Fruit fly (Drosophila melanogaster) whole organism, prepupa: Measurements from ENCODE around the gene UbcE2H.

ENCODE experiments used
- Blimp-1 ChIP-seq: fragments of 200-800 bp; sonication (Bioruptor generic); optimal IDR thresholded peaks from 3 replicates; lab custom pipeline; 2017; ENCODE audit warnings: missing biosample characterization, missing genetic modification characterization, mild to moderate bottlenecking, moderate library complexity, missing genetic modification reagents
- CG10631 ChIP-seq: fragments of 200-800 bp; sonication (Bioruptor generic); optimal IDR thresholded peaks from 2 replicates; lab custom pipeline; 2016; ENCODE audit warnings: missing biosample characterization, missing genetic modification characterization
- CG10669 ChIP-seq: fragments of 200-800 bp; sonication (Bioruptor generic); optimal IDR thresholded peaks from 3 replicates; lab custom pipeline; 2018; ENCODE audit warnings: missing biosample characterization, mild to moderate bottlenecking, missing genetic modification characterization, moderate library complexity
- CG11294 ChIP-seq: fragments of 200-800 bp; sonication (Bioruptor generic); IDR thresholded peaks from 2 replicates; pipeline ENCODE4 v1.3.6; 2022; ENCODE audit warnings: missing biosample characterization, missing genetic modification characterization
- CG11902 ChIP-seq: fragments of 200-800 bp; sonication (Bioruptor generic); optimal IDR thresholded peaks from 3 replicates; lab custom pipeline; 2016; ENCODE audit warnings: missing biosample characterization, missing genetic modification characterization
- CG16779 ChIP-seq: fragments of 200-800 bp; sonication (Bioruptor generic); optimal IDR thresholded peaks from 3 replicates; lab custom pipeline; 2017; ENCODE audit warnings: missing biosample characterization, mild to moderate bottlenecking, missing genetic modification characterization
- CG31627 ChIP-seq: fragments of 200-800 bp; sonication (Bioruptor generic); optimal IDR thresholded peaks from 3 replicates; lab custom pipeline; 2016; ENCODE audit warnings: missing biosample characterization, missing genetic modification characterization
- CG34406 ChIP-seq: fragments of 200-800 bp; sonication (Bioruptor generic); optimal IDR thresholded peaks from 3 replicates; lab custom pipeline; 2016; ENCODE audit warnings: missing biosample characterization, missing genetic modification characterization
- CG3919 ChIP-seq: fragments of 200-800 bp; sonication (Bioruptor generic); optimal IDR thresholded peaks from 3 replicates; lab custom pipeline; 2016; ENCODE audit warnings: missing biosample characterization, missing genetic modification characterization
- CG4318 ChIP-seq: fragments of 200-800 bp; sonication (Bioruptor generic); optimal IDR thresholded peaks from 3 replicates; lab custom pipeline; 2017; ENCODE audit warnings: missing biosample characterization, mild to moderate bottlenecking, missing genetic modification characterization
- CG6163 ChIP-seq: fragments of 200-800 bp; sonication (Bioruptor generic); IDR thresholded peaks from 3 replicates; pipeline ENCODE4 v1.3.6; 2022; ENCODE audit warnings: missing biosample characterization, missing genetic modification characterization
- CG6276 ChIP-seq: fragments of 200-800 bp; sonication (Bioruptor generic); optimal IDR thresholded peaks from 2 replicates; lab custom pipeline; 2017; ENCODE audit warnings: missing biosample characterization, mild to moderate bottlenecking, missing genetic modification characterization
- CG6854 ChIP-seq: fragments of 200-800 bp; sonication (Bioruptor generic); optimal IDR thresholded peaks from 2 replicates; lab custom pipeline; 2017; ENCODE audit warnings: missing biosample characterization, mild to moderate bottlenecking, missing genetic modification characterization
- CG7368 ChIP-seq: fragments of 200-800 bp; sonication (Bioruptor generic); optimal IDR thresholded peaks from 3 replicates; lab custom pipeline; 2016; ENCODE audit warnings: missing biosample characterization, missing genetic modification characterization
- CG8119 ChIP-seq: fragments of 200-800 bp; sonication (Bioruptor generic); IDR thresholded peaks from 3 replicates; pipeline ENCODE4 v1.3.6; 2022; ENCODE audit warnings: missing biosample characterization, missing genetic modification characterization
- CG8632 ChIP-seq: fragments of 200-800 bp; sonication (Bioruptor generic); optimal IDR thresholded peaks from 3 replicates; lab custom pipeline; 2016; ENCODE audit warnings: missing biosample characterization, missing genetic modification characterization
- CG9139 ChIP-seq: fragments of 200-800 bp; sonication (Bioruptor generic); optimal IDR thresholded peaks from 3 replicates; lab custom pipeline; 2017; ENCODE audit warnings: missing biosample characterization, mild to moderate bottlenecking, missing genetic modification characterization
- Eip75B ChIP-seq: fragments of 200-800 bp; sonication (Bioruptor generic); optimal IDR thresholded peaks from 3 replicates; lab custom pipeline; 2016; ENCODE audit warnings: missing biosample characterization, missing genetic modification characterization
- Eip78C ChIP-seq: fragments of 200-800 bp; sonication (Bioruptor generic); peaks from one replicate; lab custom pipeline; 2016; ENCODE audit warnings: missing biosample characterization, missing genetic modification characterization
- Ets21C ChIP-seq: fragments of 200-800 bp; sonication (Bioruptor generic); optimal IDR thresholded peaks from 3 replicates; lab custom pipeline; 2016; ENCODE audit warnings: missing biosample characterization, missing genetic modification characterization
- Gug ChIP-seq: fragments of 200-800 bp; sonication (Bioruptor generic); IDR thresholded peaks from 2 replicates; pipeline ENCODE4 v1.3.6; 2022; ENCODE audit warnings: missing biosample characterization, missing genetic modification characterization
- Hr38 ChIP-seq: sonication (Bioruptor generic); optimal IDR thresholded peaks from 2 replicates; lab custom pipeline; 2016; ENCODE audit warnings: missing biosample characterization, missing genetic modification characterization
- Hr4 ChIP-seq: fragments of 200-800 bp; sonication (Bioruptor generic); optimal IDR thresholded peaks from 3 replicates; lab custom pipeline; 2016; ENCODE audit warnings: missing biosample characterization, missing genetic modification characterization
- Lpt ChIP-seq: fragments of 200-800 bp; sonication (Bioruptor generic); optimal IDR thresholded peaks from 3 replicates; lab custom pipeline; 2016; ENCODE audit warnings: missing biosample characterization, missing genetic modification characterization
- Met ChIP-seq: fragments of 200-800 bp; sonication (Bioruptor generic); optimal IDR thresholded peaks from 3 replicates; lab custom pipeline; 2016; ENCODE audit warnings: missing biosample characterization, missing genetic modification characterization
- Smox ChIP-seq: fragments of 200-800 bp; sonication (Bioruptor generic); optimal IDR thresholded peaks from 3 replicates; lab custom pipeline; 2016; ENCODE audit warnings: missing biosample characterization, missing genetic modification characterization
- Sox102F ChIP-seq: fragments of 200-800 bp; sonication (Bioruptor generic); optimal IDR thresholded peaks from 2 replicates; lab custom pipeline; 2016; ENCODE audit warnings: missing biosample characterization, mild to moderate bottlenecking, missing genetic modification characterization
- Sox14 ChIP-seq: fragments of 200-800 bp; sonication (Bioruptor generic); optimal IDR thresholded peaks from 3 replicates; lab custom pipeline; 2016; ENCODE audit warnings: missing biosample characterization, missing genetic modification characterization
- Sox15 ChIP-seq: fragments of 200-800 bp; sonication (Bioruptor generic); optimal IDR thresholded peaks from 3 replicates; lab custom pipeline; 2016; ENCODE audit warnings: missing biosample characterization, missing genetic modification characterization
- acj6 ChIP-seq: fragments of 200-800 bp; sonication (Bioruptor generic); optimal IDR thresholded peaks from 3 replicates; lab custom pipeline; 2016; ENCODE audit warnings: missing biosample characterization, missing genetic modification characterization
- cyc ChIP-seq: fragments of 200-800 bp; sonication (Bioruptor generic); optimal IDR thresholded peaks from 3 replicates; lab custom pipeline; 2016; ENCODE audit warnings: missing biosample characterization, missing genetic modification characterization
- dac ChIP-seq: fragments of 200-800 bp; sonication (Bioruptor generic); optimal IDR thresholded peaks from 2 replicates; lab custom pipeline; 2017; ENCODE audit warnings: missing biosample characterization, mild to moderate bottlenecking, missing genetic modification characterization
- dsx ChIP-seq: fragments of 200-800 bp; optimal IDR thresholded peaks from 3 replicates; lab custom pipeline; 2019; ENCODE audit warnings: missing biosample characterization, mild to moderate bottlenecking, missing genetic modification characterization, moderate library complexity; ENCODE audit not compliant: poor library complexity, severe bottlenecking
- eg ChIP-seq: fragments of 200-800 bp; sonication (Bioruptor generic); IDR thresholded peaks from 3 replicates; pipeline ENCODE4 v1.3.6; 2022; ENCODE audit warnings: missing biosample characterization, missing genetic modification characterization
- fd59A ChIP-seq: fragments of 200-800 bp; sonication (Bioruptor generic); optimal IDR thresholded peaks from 2 replicates; lab custom pipeline; 2017; ENCODE audit warnings: missing biosample characterization, mild to moderate bottlenecking, missing genetic modification characterization, missing genetic modification reagents
- fd85E ChIP-seq: fragments of 200-800 bp; sonication (Bioruptor generic); optimal IDR thresholded peaks from 3 replicates; lab custom pipeline; 2016; ENCODE audit warnings: missing biosample characterization, missing genetic modification characterization
- fkh ChIP-seq: fragments of 200-800 bp; sonication (Bioruptor generic); optimal IDR thresholded peaks from 3 replicates; lab custom pipeline; 2017; ENCODE audit warnings: missing biosample characterization, mild to moderate bottlenecking, missing genetic modification characterization, moderate library complexity
- lz ChIP-seq: fragments of 200-800 bp; sonication (Bioruptor generic); optimal IDR thresholded peaks from 3 replicates; lab custom pipeline; 2016; ENCODE audit warnings: missing biosample characterization, missing genetic modification characterization
- net ChIP-seq: fragments of 200-800 bp; sonication (Bioruptor generic); optimal IDR thresholded peaks from 3 replicates; lab custom pipeline; 2016; ENCODE audit warnings: missing biosample characterization, missing genetic modification characterization
- pdm3 ChIP-seq: fragments of 200-800 bp; sonication (Bioruptor generic); optimal IDR thresholded peaks from 3 replicates; lab custom pipeline; 2016; ENCODE audit warnings: missing biosample characterization, missing genetic modification characterization
- salr ChIP-seq, 2 experiments: fragments of 200-800 bp; sonication (Bioruptor generic); optimal IDR thresholded peaks; 3 replicates each; lab custom pipeline; 2016 to 2018; ENCODE audit warnings: missing biosample characterization in 2 of 2, missing genetic modification characterization in 2 of 2, mild to moderate bottlenecking in 1 of 2
- spab ChIP-seq: fragments of 200-800 bp; sonication (Bioruptor generic); optimal IDR thresholded peaks from 2 replicates; lab custom pipeline; 2017; ENCODE audit warnings: missing biosample characterization, mild to moderate bottlenecking, missing genetic modification characterization, missing genetic modification reagents
- topi ChIP-seq: fragments of 200-800 bp; sonication (Bioruptor generic); optimal IDR thresholded peaks from 3 replicates; lab custom pipeline; 2016; ENCODE audit warnings: missing biosample characterization, missing genetic modification characterization

UbcE2H gene

dm6 chrX:8101479-8102198, 7.8 kb upstream of the UbcE2H start, which contains the start of gene CG2258 (continued):
- TF ChIP-seq CG4318 (peak; percentile 84), CG31627 (peak; percentile 78), Eip78C (GFP tag; lab: Kevin White, UChicago) (peak; percentile 97), Sox102F (peak; percentile 75), Met (GFP tag; lab: Kevin White, UChicago) (peak; percentile 82), CG10669 (GFP tag; lab: Kevin White, UChicago) (peak; percentile 90), Blimp-1 (GFP tag; lab: Kevin White, UChicago) (peak; percentile 24), CG8632 (GFP tag; lab: Kevin White, UChicago) (peak; percentile 80), CG3919 (GFP tag; lab: Kevin White, UChicago) (peak; percentile 92), CG6854 (no peak), Lpt (peak; percentile 90), CG8119 (GFP tag; lab: Robert Waterston, UW) (peak; percentile 97), fd85E (GFP tag; lab: Kevin White, UChicago) (peak; percentile 54), eg (GFP tag; lab: Robert Waterston, UW) (peak; percentile 98)
- TF ChIP-seq, all 60 proteins: peak for 57

dm6 chrX:8100826-8101079, 6.9 kb upstream of the UbcE2H start:
- TF ChIP-seq dsx (GFP tag; lab: Kevin White, UChicago) = no peak
- no peak for TF ChIP-seq CG34406 (GFP tag; lab: Kevin White, UChicago)
- no peak for TF ChIP-seq CG10631
- no peak for TF ChIP-seq CG6163
- TF ChIP-seq Gug = no peak
- TF ChIP-seq topi (GFP tag; lab: Kevin White, UChicago) = no peak
- TF ChIP-seq CG11294 = no peak

dm6 chrX:8100026-8100825, 6.4 kb upstream of the UbcE2H start:
- TF ChIP-seq CG16779 (tag; lab: Kevin White, UChicago) (peak; percentile 60), cyc (GFP tag; lab: Kevin White, UChicago) (peak; percentile 75), lz (GFP tag; lab: Kevin White, UChicago) (peak; percentile 73), CG10669 (GFP tag; lab: Kevin White, UChicago) (peak; percentile 71), Eip78C (GFP tag; lab: Kevin White, UChicago) (peak; percentile 93), pdm3 (GFP tag; lab: Kevin White, UChicago) (peak; percentile 79), Eip75B (GFP tag; lab: Kevin White, UChicago) (peak; percentile 76), CG11902 (GFP tag; lab: Kevin White, UChicago) (peak; percentile 13), CG6276 (GFP tag; lab: Kevin White, UChicago) (peak; percentile 78), spab (GFP tag; lab: Kevin White, UChicago) (peak; percentile 68), CG10631 (peak; percentile 85), Sox14 (GFP tag; lab: Kevin White, UChicago) (peak; percentile 73), CG31627 (peak; percentile 63), Hr4 (peak; percentile 79), CG6163 (peak; percentile 90), CG8119 (GFP tag; lab: Robert Waterston, UW) (peak; percentile 90), CG6854 (peak; percentile 45), topi (GFP tag; lab: Kevin White, UChicago) (peak; percentile 73), CG3919 (GFP tag; lab: Kevin White, UChicago) (peak; percentile 83), Sox102F (peak; percentile 72), fd85E (GFP tag; lab: Kevin White, UChicago) (peak; percentile 2), dac (GFP tag; lab: Kevin White, UChicago) (peak; percentile 60), Lpt (peak; percentile 66), Smox (GFP tag; lab: Kevin White, UChicago) (peak; percentile 91), Hr38 (GFP tag; lab: Kevin White, UChicago) (no peak), acj6 (peak; percentile 80), CG4318 (peak; percentile 69), Blimp-1 (GFP tag; lab: Kevin White, UChicago) (peak; percentile 22), salr (GFP tag; optimal IDR thresholded peaks at IDR 0.05; lab: Kevin White, UChicago) (peak; percentile 52 to 76), eg (GFP tag; lab: Robert Waterston, UW) (peak; percentile 89), Met (GFP tag; lab: Kevin White, UChicago) (peak; percentile 77), fkh (peak; percentile 4), CG9139 (peak; percentile 64), Sox15 (peak; percentile 48), fd59A (GFP tag; lab: Kevin White, UChicago) (peak; percentile 56), Ets21C (peak; percentile 29), CG7368 (GFP tag; lab: Kevin White, UChicago) (peak; percentile 70), CG8632 (GFP tag; lab: Kevin White, UChicago) (peak; percentile 71), net (GFP tag; lab: Kevin White, UChicago) (peak; percentile 79)
